Fruit fly (Drosophila melanogaster) whole organism, embryonic: ENCODE data around the gene CG32767.

ENCODE experiments used
- Abd-B ChIP-seq: fragments of 200-800 bp; sonication (Bioruptor generic); optimal IDR thresholded peaks from 2 replicates; lab custom pipeline; 2018; ENCODE audit warnings: missing biosample characterization, mild to moderate bottlenecking, missing genetic modification characterization, moderate library complexity
- Bdp1 ChIP-seq: fragments of 200-800 bp; sonication (Bioruptor generic); optimal IDR thresholded peaks from 3 replicates; lab custom pipeline; 2016; ENCODE audit warnings: missing biosample characterization, missing genetic modification characterization
- CG10209 ChIP-seq: fragments of 200-800 bp; sonication (Bioruptor generic); optimal IDR thresholded peaks from 3 replicates; lab custom pipeline; 2017; ENCODE audit warnings: missing biosample characterization, mild to moderate bottlenecking, missing genetic modification characterization, missing genetic modification reagents
- CG10543 ChIP-seq: fragments of 200-800 bp; sonication (Bioruptor generic); optimal IDR thresholded peaks from 3 replicates; lab custom pipeline; 2017; ENCODE audit warnings: missing biosample characterization, mild to moderate bottlenecking, missing genetic modification characterization, moderate library complexity
- CG10565 ChIP-seq: fragments of 200-800 bp; sonication (Bioruptor generic); optimal IDR thresholded peaks from 3 replicates; lab custom pipeline; 2016; ENCODE audit warnings: missing biosample characterization, mild to moderate bottlenecking, missing genetic modification characterization
- CG12104 ChIP-seq: fragments of 200-800 bp; sonication (Bioruptor generic); optimal IDR thresholded peaks from 3 replicates; lab custom pipeline; 2016; ENCODE audit warnings: missing biosample characterization, missing genetic modification characterization
- CG13424 ChIP-seq: fragments of 200-800 bp; sonication (Bioruptor generic); optimal IDR thresholded peaks from 2 replicates; lab custom pipeline; 2019; ENCODE audit warnings: missing biosample characterization, mild to moderate bottlenecking, missing genetic modification characterization, moderate library complexity
- CG15514 ChIP-seq: fragments of 200-800 bp; sonication (Bioruptor generic); optimal IDR thresholded peaks from 3 replicates; lab custom pipeline; 2017; ENCODE audit warnings: missing biosample characterization, missing genetic modification characterization, mild to moderate bottlenecking, moderate library complexity, missing genetic modification reagents
- CG1602 ChIP-seq: fragments of 200-800 bp; sonication (Bioruptor generic); optimal IDR thresholded peaks from 3 replicates; lab custom pipeline; 2016; ENCODE audit warnings: missing biosample characterization, missing genetic modification characterization
- CG16779 ChIP-seq: fragments of 200-800 bp; sonication (Bioruptor generic); IDR thresholded peaks from 2 replicates; pipeline ENCODE4 v1.3.6; 2022; ENCODE audit warnings: missing biosample characterization, missing genetic modification characterization
- CG17829 ChIP-seq: fragments of 200-800 bp; optimal IDR thresholded peaks from 2 replicates; lab custom pipeline; 2019; ENCODE audit warnings: missing biosample characterization, mild to moderate bottlenecking, missing genetic modification characterization, moderate library complexity
- CG17912 ChIP-seq: fragments of 200-800 bp; sonication (Bioruptor generic); optimal IDR thresholded peaks from 2 replicates; lab custom pipeline; 2018; ENCODE audit warnings: missing biosample characterization, mild to moderate bottlenecking, missing genetic modification characterization
- CG18011 ChIP-seq: fragments of 200-800 bp; sonication (Bioruptor generic); optimal IDR thresholded peaks from 2 replicates; lab custom pipeline; 2017; ENCODE audit warnings: missing biosample characterization, missing genetic modification characterization, mild to moderate bottlenecking, moderate library complexity, missing genotype
- CG18476 ChIP-seq: fragments of 200-800 bp; sonication (Bioruptor generic); optimal IDR thresholded peaks from 2 replicates; lab custom pipeline; 2016; ENCODE audit warnings: missing biosample characterization, mild to moderate bottlenecking, missing genetic modification characterization
- CG18619 ChIP-seq: fragments of 200-800 bp; sonication (Bioruptor generic); optimal IDR thresholded peaks from 3 replicates; lab custom pipeline; 2017; ENCODE audit warnings: missing biosample characterization, mild to moderate bottlenecking, missing genetic modification characterization
- CG3065 ChIP-seq: fragments of 200-800 bp; sonication (Bioruptor generic); optimal IDR thresholded peaks from 2 replicates; lab custom pipeline; 2016; ENCODE audit warnings: missing biosample characterization, missing genetic modification characterization
- CG3281 ChIP-seq: fragments of 200-800 bp; sonication (Bioruptor generic); optimal IDR thresholded peaks from 3 replicates; lab custom pipeline; 2017; ENCODE audit warnings: missing biosample characterization, mild to moderate bottlenecking, missing genetic modification characterization
- CG4328 ChIP-seq: fragments of 200-800 bp; sonication (Bioruptor generic); optimal IDR thresholded peaks from 3 replicates; lab custom pipeline; 2017; ENCODE audit warnings: missing biosample characterization, missing genetic modification reagents, missing genetic modification characterization
- CG4707 ChIP-seq: fragments of 200-800 bp; sonication (Bioruptor generic); optimal IDR thresholded peaks from 2 replicates; lab custom pipeline; 2018; ENCODE audit warnings: missing biosample characterization, mild to moderate bottlenecking, missing genetic modification characterization, moderate library complexity
- CG6683 ChIP-seq: fragments of 200-800 bp; sonication (Bioruptor generic); optimal IDR thresholded peaks from 2 replicates; lab custom pipeline; 2017; ENCODE audit warnings: missing biosample characterization, mild to moderate bottlenecking, missing genetic modification characterization, missing genetic modification reagents
- CG9797 ChIP-seq: fragments of 200-800 bp; sonication (Bioruptor generic); optimal IDR thresholded peaks from 3 replicates; lab custom pipeline; 2018; ENCODE audit warnings: missing biosample characterization, mild to moderate bottlenecking, missing genetic modification characterization
- CG9817 ChIP-seq: fragments of 200-800 bp; sonication (Bioruptor generic); optimal IDR thresholded peaks from 2 replicates; lab custom pipeline; 2018; ENCODE audit warnings: missing biosample characterization, mild to moderate bottlenecking, missing genetic modification characterization, moderate library complexity
- Dbx ChIP-seq: fragments of 200-800 bp; sonication (Bioruptor generic); IDR thresholded peaks from 3 replicates; pipeline ENCODE4 v1.3.6; 2022; ENCODE audit warnings: missing biosample characterization, missing genetic modification characterization
- Elba2 ChIP-seq: fragments of 200-800 bp; sonication (Bioruptor generic); optimal IDR thresholded peaks from 3 replicates; lab custom pipeline; 2016; ENCODE audit warnings: missing biosample characterization, missing genetic modification characterization
- Ets97D ChIP-seq: fragments of 200-800 bp; sonication (Bioruptor generic); optimal IDR thresholded peaks from 3 replicates; lab custom pipeline; 2016; ENCODE audit warnings: missing biosample characterization, missing genetic modification characterization
- Fer3 ChIP-seq: fragments of 200-800 bp; sonication (Bioruptor generic); optimal IDR thresholded peaks from 2 replicates; lab custom pipeline; 2018; ENCODE audit warnings: missing biosample characterization, mild to moderate bottlenecking, missing genetic modification characterization, moderate library complexity
- Gug ChIP-seq: fragments of 200-800 bp; sonication (Bioruptor generic); IDR thresholded peaks from 4 replicates; pipeline ENCODE4 v1.3.6; 2022; ENCODE audit warnings: missing biosample characterization, missing genetic modification characterization
- H2.0 ChIP-seq: fragments of 200-800 bp; sonication (Bioruptor generic); IDR thresholded peaks from 2 replicates; pipeline ENCODE4 v1.3.6; 2022; ENCODE audit warnings: missing biosample characterization, missing genetic modification characterization
- HmgZ ChIP-seq: fragments of 200-800 bp; sonication (Bioruptor generic); optimal IDR thresholded peaks from 2 replicates; lab custom pipeline; 2018; ENCODE audit warnings: missing biosample characterization, mild to moderate bottlenecking, missing genetic modification characterization
- Lhr ChIP-seq: fragments of 200-800 bp; sonication (Bioruptor generic); optimal IDR thresholded peaks from 3 replicates; lab custom pipeline; 2017; ENCODE audit warnings: mild to moderate bottlenecking, missing biosample characterization, missing genetic modification reagents, missing genetic modification characterization
- NC2β ChIP-seq: fragments of 200-800 bp; sonication (Bioruptor generic); optimal IDR thresholded peaks from 2 replicates; lab custom pipeline; 2016; ENCODE audit warnings: missing biosample characterization, missing genetic modification characterization
- Nf-YA ChIP-seq: fragments of 200-800 bp; sonication (Bioruptor generic); IDR thresholded peaks from 2 replicates; pipeline ENCODE4 v1.3.6; 2022; ENCODE audit warnings: missing biosample characterization, missing genetic modification characterization
- Oli ChIP-seq: fragments of 200-800 bp; sonication (Bioruptor generic); optimal IDR thresholded peaks from 2 replicates; lab custom pipeline; 2018; ENCODE audit warnings: missing biosample characterization, mild to moderate bottlenecking, missing genetic modification characterization, moderate library complexity
- Optix ChIP-seq: fragments of 200-800 bp; sonication (Bioruptor generic); IDR thresholded peaks from 3 replicates; pipeline ENCODE4 v1.3.6; 2022; ENCODE audit warnings: missing biosample characterization, missing genetic modification characterization
- Trl ChIP-seq, 3 experiments: fragments of >200 bp in 2 of 3; fragments of 200-800 bp in 1 of 3; sonication (Bioruptor generic) in 1 of 3; optimal IDR thresholded peaks; 2 replicates in 1 of 3; 3 replicates in 2 of 3; lab custom pipeline; 2016 to 2017; ENCODE audit warnings: missing biosample characterization in 1 of 3, missing genetic modification characterization in 1 of 3
- ab ChIP-seq: fragments of 200-800 bp; sonication (Bioruptor generic); optimal IDR thresholded peaks from 2 replicates; lab custom pipeline; 2016; ENCODE audit warnings: missing biosample characterization, missing genetic modification characterization
- az2 ChIP-seq: fragments of 200-800 bp; sonication (Bioruptor generic); optimal IDR thresholded peaks from 3 replicates; lab custom pipeline; 2016; ENCODE audit warnings: missing biosample characterization, missing genetic modification characterization
- eve ChIP-seq, 2 experiments: fragments of >200 bp; optimal IDR thresholded peaks; 2 replicates each; lab custom pipeline; 2017; ENCODE audit warnings: missing biosample characterization in 2 of 2, missing genetic modification characterization in 2 of 2
- gro ChIP-seq: fragments of 200-800 bp; sonication (Bioruptor generic); optimal IDR thresholded peaks from 2 replicates; lab custom pipeline; 2016; ENCODE audit warnings: missing biosample characterization, missing genetic modification characterization
- hkb ChIP-seq, 2 experiments: fragments of 200-800 bp in 1 of 2; fragments of >200 bp in 1 of 2; sonication (Bioruptor generic) in 1 of 2; IDR thresholded peaks in 1 of 2; optimal IDR thresholded peaks in 1 of 2; 2 replicates each; pipeline versions ENCODE4 v1.3.6 to Lab custom; 2017 to 2022; ENCODE audit warnings: missing biosample characterization in 1 of 2, missing genetic modification characterization in 1 of 2
- ind ChIP-seq: fragments of 200-800 bp; sonication (Bioruptor generic); optimal IDR thresholded peaks from 3 replicates; lab custom pipeline; 2016; ENCODE audit warnings: missing biosample characterization, missing genetic modification characterization
- jing ChIP-seq: fragments of 200-800 bp; sonication (Bioruptor generic); optimal IDR thresholded peaks from 2 replicates; lab custom pipeline; 2018; ENCODE audit warnings: missing biosample characterization, mild to moderate bottlenecking, missing genetic modification characterization
- lilli ChIP-seq: fragments of 200-800 bp; sonication (Bioruptor generic); optimal IDR thresholded peaks from 3 replicates; lab custom pipeline; 2016; ENCODE audit warnings: missing biosample characterization, missing genetic modification characterization
- luna ChIP-seq: fragments of 200-800 bp; sonication (Bioruptor generic); optimal IDR thresholded peaks from 2 replicates; lab custom pipeline; 2016; ENCODE audit warnings: missing biosample characterization, missing genetic modification characterization
- oc ChIP-seq: fragments of 200-800 bp; sonication (Bioruptor generic); optimal IDR thresholded peaks from 2 replicates; lab custom pipeline; 2018; ENCODE audit warnings: missing biosample characterization, mild to moderate bottlenecking, missing genetic modification characterization, moderate library complexity
- sc ChIP-seq, 3 experiments: fragments of >200 bp in 2 of 3; fragments of 200-800 bp in 1 of 3; sonication (Bioruptor generic) in 1 of 3; optimal IDR thresholded peaks; 2 replicates in 2 of 3; 3 replicates in 1 of 3; lab custom pipeline; 2017; ENCODE audit warnings: mild to moderate bottlenecking in 1 of 3, missing biosample characterization in 1 of 3, missing genetic modification characterization in 1 of 3, missing genetic modification reagents in 1 of 3
- sr ChIP-seq: fragments of 200-800 bp; sonication (Bioruptor generic); IDR thresholded peaks from 3 replicates; pipeline ENCODE4 v1.3.6; 2022; ENCODE audit warnings: missing biosample characterization, missing genetic modification characterization
- tap ChIP-seq: fragments of 200-800 bp; optimal IDR thresholded peaks from 3 replicates; lab custom pipeline; 2019; ENCODE audit warnings: missing biosample characterization, mild to moderate bottlenecking, missing genetic modification characterization, moderate library complexity
- trh ChIP-seq: fragments of 200-800 bp; sonication (Bioruptor generic); optimal IDR thresholded peaks from 2 replicates; lab custom pipeline; 2016; ENCODE audit warnings: missing biosample characterization, missing genetic modification characterization
- vnd ChIP-seq: fragments of 200-800 bp; sonication (Bioruptor generic); IDR thresholded peaks from 3 replicates; pipeline ENCODE4 v1.3.6; 2022; ENCODE audit warnings: missing biosample characterization, missing genetic modification characterization; ENCODE audit not compliant: partially characterized antibody

CG32767 gene

DNA sequence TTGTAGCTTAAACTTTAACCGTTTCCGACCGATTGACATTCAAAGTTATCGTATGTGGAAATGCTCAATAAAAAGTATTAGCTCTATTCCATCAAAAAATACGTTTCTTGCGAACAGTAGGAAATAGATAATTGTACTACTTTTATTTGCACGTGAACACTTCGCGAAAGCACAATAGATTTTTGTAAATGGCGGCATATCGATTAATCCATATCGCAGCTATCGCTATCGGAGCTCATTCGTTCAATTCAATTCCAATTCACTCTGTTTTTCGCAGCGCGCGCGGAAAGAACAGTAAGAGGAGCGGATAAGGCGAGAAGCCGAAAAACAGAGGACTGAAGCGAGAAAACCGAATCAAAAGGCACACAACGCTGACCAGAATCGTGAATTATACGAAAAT is 901 bp upstream of the CG32767 start, which contains the start of the genes CG15465 and rg (continued):
- TF ChIP-seq CG6683 (GFP tag; lab: Kevin White, UChicago) (no peak), Ets97D (GFP tag; lab: Kevin White, UChicago) (no peak), Oli (tag; lab: Kevin White, UChicago) (no peak), Lhr (no peak), tap (no peak), az2 (no peak), lilli (GFP tag; lab: Kevin White, UChicago) (no peak), H2.0 (GFP tag; lab: Robert Waterston, UW) (no peak), CG13424 (tag; lab: Kevin White, UChicago) (no peak), CG10209 (GFP tag; lab: Kevin White, UChicago) (no peak), gro (GFP tag; lab: Kevin White, UChicago) (no peak), CG12104 (GFP tag; lab: Kevin White, UChicago) (no peak), Nf-YA (GFP tag; lab: Robert Waterston, UW) (no peak), Dbx (GFP tag; lab: Robert Waterston, UW) (no peak), jing (GFP tag; lab: Kevin White, UChicago) (no peak), sc (optimal IDR thresholded peaks at IDR 0.05; lab: Kevin White, UChicago) (no peak), sc (GFP tag; optimal IDR thresholded peaks at IDR 0.05; lab: Kevin White, UChicago) (no peak), Elba2 (no peak), CG3065 (GFP tag; lab: Kevin White, UChicago) (no peak), CG16779 (no peak), CG18619 (no peak), Fer3 (tag; lab: Kevin White, UChicago) (no peak), CG18476 (GFP tag; lab: Kevin White, UChicago) (no peak), sr (GFP tag; lab: Robert Waterston, UW) (no peak), Trl (optimal IDR thresholded peaks at IDR 0.05; lab: Kevin White, UChicago) (no peak), Trl (GFP tag; optimal IDR thresholded peaks at IDR 0.05; lab: Kevin White, UChicago) (no peak), CG1602 (no peak), Gug (GFP tag; lab: Robert Waterston, UW) (no peak), CG4707 (GFP tag; lab: Kevin White, UChicago) (no peak), oc (tag; lab: Kevin White, UChicago) (no peak), CG4328 (GFP tag; lab: Kevin White, UChicago) (no peak), Optix (GFP tag; lab: Robert Waterston, UW) (no peak), Bdp1 (GFP tag; lab: Kevin White, UChicago) (no peak), ind (GFP tag; lab: Kevin White, UChicago) (no peak), NC2β (no peak), eve (GFP tag; optimal IDR thresholded peaks at IDR 0.05; lab: Kevin White, UChicago) (no peak), CG9797 (GFP tag; lab: Kevin White, UChicago) (no peak), CG9817 (tag; lab: Kevin White, UChicago) (no peak), CG10565 (GFP tag; lab: Kevin White, UChicago) (no peak), CG3281 (GFP tag; lab: Kevin White, UChicago) (no peak), CG17829 (tag; lab: Kevin White, UChicago) (no peak), CG18011 (GFP tag; lab: Kevin White, UChicago) (no peak), trh (GFP tag; lab: Kevin White, UChicago) (no peak), hkb (optimal IDR thresholded peaks at IDR 0.05; lab: Kevin White, UChicago) (no peak), hkb (GFP tag; IDR thresholded peaks at IDR 0.05; lab: Robert Waterston, UW) (no peak), luna (GFP tag; lab: Kevin White, UChicago) (no peak), HmgZ (tag; lab: Kevin White, UChicago) (no peak), Abd-B (GFP tag; lab: Kevin White, UChicago) (no peak), ab (no peak), CG15514 (GFP tag; lab: Kevin White, UChicago) (peak; percentile 89), CG17912 (GFP tag; lab: Kevin White, UChicago) (no peak), vnd (GFP tag; lab: Robert Waterston, UW) (peak; percentile 66; the same call in 2 of the 3 replicates), CG10543 (GFP tag; lab: Kevin White, UChicago) (no peak)
